Worm (Caenorhabditis elegans) whole organism, L4/young adult: ENCODE data around the gene C06E4.3.

Source experiments
- W03F9.2 ChIP-seq: fragments of 150-350 bp; optimal IDR thresholded peaks from 2 replicates; lab custom pipeline; 2014; ENCODE audit warnings: missing biosample characterization, missing genetic modification characterization
- dao-5 ChIP-seq: sonication (generic microtip); optimal IDR thresholded peaks from 2 replicates; lab custom pipeline; 2016; ENCODE audit warnings: missing genotype, missing genetic modification characterization, moderate library complexity, missing compliant biosample characterization
- him-1 ChIP-seq: sonication (generic microtip); optimal IDR thresholded peaks from 2 replicates; lab custom pipeline; 2016; ENCODE audit warnings: missing genotype, missing genetic modification reagents, missing genetic modification characterization, missing compliant biosample characterization

- TF ChIP-seq dao-5 (tag; lab: Kevin White, UChicago) (no peak), him-1 (tag; lab: Kevin White, UChicago) (no peak), W03F9.2 (no peak)
These were observed 26.1 kb upstream of the C06E4.3 start for ce11 chrIV:7234623-7235022.
